Fruit fly (Drosophila melanogaster) whole organism, embryonic: ENCODE measurements around the gene CG10165.

ENCODE experiments used
- CG10147 ChIP-seq: fragments of 200-800 bp; sonication (Bioruptor generic); optimal IDR thresholded peaks from 2 replicates; lab custom pipeline; 2019; ENCODE audit warnings: missing biosample characterization, mild to moderate bottlenecking, missing genetic modification characterization, moderate library complexity
- CG10267 ChIP-seq: fragments of 200-800 bp; sonication (Bioruptor generic); optimal IDR thresholded peaks from 2 replicates; lab custom pipeline; 2018; ENCODE audit warnings: missing biosample characterization, mild to moderate bottlenecking, missing genetic modification characterization, moderate library complexity
- CG12236 ChIP-seq: fragments of 200-800 bp; sonication (Bioruptor generic); optimal IDR thresholded peaks from 2 replicates; lab custom pipeline; 2016; ENCODE audit warnings: missing biosample characterization, missing genetic modification characterization
- CG1233 ChIP-seq: fragments of 200-800 bp; sonication (Bioruptor generic); optimal IDR thresholded peaks from 4 replicates; lab custom pipeline; 2018; ENCODE audit warnings: missing biosample characterization, mild to moderate bottlenecking, missing genetic modification characterization
- CG14050 ChIP-seq: fragments of 200-800 bp; sonication (Bioruptor generic); IDR thresholded peaks from 3 replicates; pipeline ENCODE4 v1.3.6; 2022; ENCODE audit warnings: missing biosample characterization, missing genetic modification characterization
- CG14860 ChIP-seq: fragments of 200-800 bp; sonication (Bioruptor generic); IDR thresholded peaks from 3 replicates; pipeline ENCODE4 v1.3.6; 2022; ENCODE audit warnings: missing biosample characterization, missing genetic modification characterization; ENCODE audit not compliant: partially characterized antibody
- CG15269 ChIP-seq: fragments of 200-800 bp; sonication (Bioruptor generic); optimal IDR thresholded peaks from 2 replicates; lab custom pipeline; 2018; ENCODE audit warnings: missing biosample characterization, mild to moderate bottlenecking, missing genetic modification characterization, moderate library complexity
- CG16815 ChIP-seq: fragments of 200-800 bp; sonication (Bioruptor generic); optimal IDR thresholded peaks from 3 replicates; lab custom pipeline; 2017; ENCODE audit warnings: missing biosample characterization, mild to moderate bottlenecking, missing genetic modification characterization
- CG18476 ChIP-seq: fragments of 200-800 bp; sonication (Bioruptor generic); optimal IDR thresholded peaks from 2 replicates; lab custom pipeline; 2016; ENCODE audit warnings: missing biosample characterization, mild to moderate bottlenecking, missing genetic modification characterization
- CG18599 ChIP-seq: fragments of 200-800 bp; sonication (Bioruptor generic); optimal IDR thresholded peaks from 3 replicates; lab custom pipeline; 2017; ENCODE audit warnings: missing biosample characterization, missing genetic modification characterization, mild to moderate bottlenecking, moderate library complexity, missing genetic modification reagents
- CG2116 ChIP-seq: fragments of 200-800 bp; sonication (Bioruptor generic); optimal IDR thresholded peaks from 3 replicates; lab custom pipeline; 2018; ENCODE audit warnings: missing biosample characterization, mild to moderate bottlenecking, missing genetic modification characterization
- CG2120 ChIP-seq: fragments of 200-800 bp; sonication (Bioruptor generic); optimal IDR thresholded peaks from 3 replicates; lab custom pipeline; 2016; ENCODE audit warnings: missing biosample characterization, missing genetic modification characterization
- CG2202 ChIP-seq: fragments of 200-800 bp; sonication (Bioruptor generic); optimal IDR thresholded peaks from 2 replicates; lab custom pipeline; 2018; ENCODE audit warnings: missing biosample characterization, mild to moderate bottlenecking, missing genetic modification characterization
- CG30020 ChIP-seq: fragments of 200-800 bp; optimal IDR thresholded peaks from 2 replicates; lab custom pipeline; 2019; ENCODE audit warnings: missing biosample characterization, mild to moderate bottlenecking, missing genetic modification characterization, moderate library complexity
- CG33213 ChIP-seq: fragments of 200-800 bp; sonication (Bioruptor generic); optimal IDR thresholded peaks from 3 replicates; lab custom pipeline; 2016; ENCODE audit warnings: missing biosample characterization, missing genetic modification characterization
- CG34224 ChIP-seq: fragments of 200-800 bp; sonication (Bioruptor generic); IDR thresholded peaks from 3 replicates; pipeline ENCODE4 v1.3.6; 2022; ENCODE audit warnings: missing biosample characterization, missing genetic modification characterization; ENCODE audit not compliant: partially characterized antibody
- CG6175 ChIP-seq: fragments of 200-800 bp; sonication (Bioruptor generic); IDR thresholded peaks from 3 replicates; pipeline ENCODE4 v1.3.6; 2022; ENCODE audit warnings: missing biosample characterization, missing genetic modification characterization
- CG7556 ChIP-seq: fragments of 200-800 bp; sonication (Bioruptor generic); optimal IDR thresholded peaks from 2 replicates; lab custom pipeline; 2017; ENCODE audit warnings: missing biosample characterization, mild to moderate bottlenecking, missing genetic modification characterization
- CoRest ChIP-seq: fragments of 200-800 bp; sonication (Bioruptor generic); optimal IDR thresholded peaks from 3 replicates; lab custom pipeline; 2018; ENCODE audit warnings: missing biosample characterization, mild to moderate bottlenecking, missing genetic modification characterization, moderate library complexity
- HLHmδ ChIP-seq: fragments of 200-800 bp; sonication (Bioruptor generic); optimal IDR thresholded peaks from 2 replicates; lab custom pipeline; 2018; ENCODE audit warnings: missing biosample characterization, mild to moderate bottlenecking, missing genetic modification characterization, moderate library complexity
- HmgD ChIP-seq: fragments of 200-800 bp; sonication (Bioruptor generic); optimal IDR thresholded peaks from 3 replicates; lab custom pipeline; 2016; ENCODE audit warnings: missing biosample characterization, missing genetic modification characterization
- Hr39 ChIP-seq: fragments of >200 bp; optimal IDR thresholded peaks from 2 replicates; lab custom pipeline; 2017
- Hsf ChIP-seq: fragments of 200-800 bp; sonication (Bioruptor generic); optimal IDR thresholded peaks from 3 replicates; lab custom pipeline; 2016; ENCODE audit warnings: missing biosample characterization, missing genetic modification characterization
- Myb ChIP-seq: fragments of 200-800 bp; sonication (Bioruptor generic); optimal IDR thresholded peaks from 2 replicates; lab custom pipeline; 2016; ENCODE audit warnings: missing biosample characterization, missing genetic modification characterization
- Optix ChIP-seq: fragments of 200-800 bp; sonication (Bioruptor generic); IDR thresholded peaks from 3 replicates; pipeline ENCODE4 v1.3.6; 2022; ENCODE audit warnings: missing biosample characterization, missing genetic modification characterization
- Sox102F ChIP-seq: fragments of 200-800 bp; sonication (Bioruptor generic); optimal IDR thresholded peaks from 2 replicates; lab custom pipeline; 2018; ENCODE audit warnings: missing biosample characterization, mild to moderate bottlenecking, missing genetic modification characterization, moderate library complexity
- abd-A ChIP-seq: fragments of 200-800 bp; sonication (Bioruptor generic); optimal IDR thresholded peaks from 3 replicates; lab custom pipeline; 2019; ENCODE audit warnings: missing biosample characterization, mild to moderate bottlenecking, missing genetic modification characterization, moderate library complexity
- ato ChIP-seq: fragments of 200-800 bp; sonication (Bioruptor generic); IDR thresholded peaks from 2 replicates; pipeline ENCODE4 v1.3.6; 2022; ENCODE audit warnings: missing biosample characterization, missing genetic modification characterization; ENCODE audit not compliant: partially characterized antibody
- bsh ChIP-seq, 2 experiments: fragments of 200-800 bp; sonication (Bioruptor generic); optimal IDR thresholded peaks; 2 replicates each; lab custom pipeline; 2017 to 2018; ENCODE audit warnings: mild to moderate bottlenecking in 2 of 2, missing biosample characterization in 2 of 2, missing genetic modification characterization in 2 of 2, moderate library complexity in 1 of 2
- btn ChIP-seq: fragments of 200-800 bp; sonication (Bioruptor generic); optimal IDR thresholded peaks from 2 replicates; lab custom pipeline; 2016; ENCODE audit warnings: missing biosample characterization, missing genetic modification characterization
- crc ChIP-seq: fragments of 200-800 bp; sonication (Bioruptor generic); optimal IDR thresholded peaks from 2 replicates; lab custom pipeline; 2016; ENCODE audit warnings: missing biosample characterization, missing genetic modification characterization
- crol ChIP-seq: fragments of 200-800 bp; sonication (Bioruptor generic); IDR thresholded peaks from 2 replicates; pipeline ENCODE4 v1.3.6; 2022; ENCODE audit warnings: missing biosample characterization, missing genetic modification characterization
- dan ChIP-seq: fragments of 200-800 bp; sonication (Bioruptor generic); IDR thresholded peaks from 2 replicates; pipeline ENCODE4 v1.3.6; 2022; ENCODE audit warnings: missing biosample characterization, missing genetic modification characterization
- dm ChIP-seq: fragments of 200-800 bp; sonication (Bioruptor generic); optimal IDR thresholded peaks from 3 replicates; lab custom pipeline; 2016; ENCODE audit warnings: missing biosample characterization, missing genetic modification characterization
- dysf ChIP-seq: fragments of 200-800 bp; sonication (Bioruptor generic); IDR thresholded peaks from 3 replicates; pipeline ENCODE4 v1.3.6; 2022; ENCODE audit warnings: missing biosample characterization, missing genetic modification characterization
- ind ChIP-seq: fragments of 200-800 bp; sonication (Bioruptor generic); optimal IDR thresholded peaks from 3 replicates; lab custom pipeline; 2016; ENCODE audit warnings: missing biosample characterization, missing genetic modification characterization
- insv ChIP-seq, 2 experiments: fragments of 200-800 bp; sonication (Bioruptor generic); optimal IDR thresholded peaks; 3 replicates each; lab custom pipeline; 2016 to 2018; ENCODE audit warnings: missing biosample characterization in 2 of 2, missing genetic modification characterization in 2 of 2
- lmd ChIP-seq: fragments of 200-800 bp; sonication (Bioruptor generic); IDR thresholded peaks from 2 replicates; pipeline ENCODE4 v1.3.6; 2022; ENCODE audit warnings: missing biosample characterization, missing genetic modification characterization
- mirr ChIP-seq: fragments of 200-800 bp; sonication (Bioruptor generic); optimal IDR thresholded peaks from 3 replicates; lab custom pipeline; 2018; ENCODE audit warnings: missing biosample characterization, mild to moderate bottlenecking, missing genetic modification characterization
- mld ChIP-seq: fragments of 200-800 bp; sonication (Bioruptor generic); IDR thresholded peaks from 3 replicates; pipeline ENCODE4 v1.3.6; 2022; ENCODE audit warnings: missing biosample characterization, missing genetic modification characterization; ENCODE audit not compliant: partially characterized antibody
- otp ChIP-seq: fragments of 200-800 bp; sonication (Bioruptor generic); IDR thresholded peaks from 3 replicates; pipeline ENCODE4, ENCODE4 v1.3.6; 2022; ENCODE audit warnings: missing biosample characterization, missing genetic modification characterization
- ro ChIP-seq: fragments of 200-800 bp; sonication (Bioruptor generic); IDR thresholded peaks from 2 replicates; pipeline ENCODE4 v1.3.6; 2022; ENCODE audit warnings: missing biosample characterization, missing genetic modification characterization
- sisA ChIP-seq: fragments of 200-800 bp; sonication (Bioruptor generic); IDR thresholded peaks from 2 replicates; pipeline ENCODE4 v1.3.6; 2022; ENCODE audit warnings: missing biosample characterization, missing genetic modification characterization
- slbo ChIP-seq: fragments of 200-800 bp; sonication (Bioruptor generic); IDR thresholded peaks from 2 replicates; pipeline ENCODE4 v1.3.6; 2022; ENCODE audit warnings: missing biosample characterization, missing genetic modification characterization
- sob ChIP-seq: fragments of 200-800 bp; sonication (Bioruptor generic); IDR thresholded peaks from 2 replicates; pipeline ENCODE4 v1.3.6; 2022; ENCODE audit warnings: missing biosample characterization, missing genetic modification characterization
- sr ChIP-seq: fragments of 200-800 bp; sonication (Bioruptor generic); IDR thresholded peaks from 3 replicates; pipeline ENCODE4 v1.3.6; 2022; ENCODE audit warnings: missing biosample characterization, missing genetic modification characterization
- ssp ChIP-seq: fragments of 200-800 bp; sonication (Bioruptor generic); IDR thresholded peaks from 2 replicates; pipeline ENCODE4 v1.3.6; 2022; ENCODE audit warnings: missing biosample characterization, missing genetic modification characterization
- twi ChIP-seq: fragments of 200-800 bp; optimal IDR thresholded peaks from 2 replicates; lab custom pipeline; 2019; ENCODE audit warnings: missing biosample characterization, mild to moderate bottlenecking, missing genetic modification characterization, moderate library complexity
- vnd ChIP-seq: fragments of 200-800 bp; sonication (Bioruptor generic); IDR thresholded peaks from 3 replicates; pipeline ENCODE4 v1.3.6; 2022; ENCODE audit warnings: missing biosample characterization, missing genetic modification characterization; ENCODE audit not compliant: partially characterized antibody
- z ChIP-seq: fragments of 200-800 bp; sonication (Bioruptor generic); IDR thresholded peaks from 3 replicates; pipeline ENCODE4 v1.3.6; 2022; ENCODE audit warnings: missing biosample characterization, missing genetic modification characterization

CG10165 gene

dm6 chr2L:19575626-19576298 is 45.7 kb upstream of the CG10165 start (continued):
- peak; percentile 98 for TF ChIP-seq CG2120 (GFP tag; lab: Kevin White, UChicago)
- peak; percentile 87 for TF ChIP-seq z (GFP tag; lab: Robert Waterston, UW)
- TF ChIP-seq HmgD (GFP tag; lab: Kevin White, UChicago): peak; percentile 63
- peak; percentile 97 for TF ChIP-seq lmd
- no peak for TF ChIP-seq vnd (GFP tag; lab: Robert Waterston, UW)
- peak; percentile 96 for TF ChIP-seq slbo
- TF ChIP-seq CG30020: peak; percentile 86
- TF ChIP-seq dm (GFP tag; lab: Kevin White, UChicago): peak; percentile 87
- peak; percentile 98 for TF ChIP-seq HLHmδ (GFP tag; lab: Kevin White, UChicago)
- TF ChIP-seq otp (GFP tag; lab: Robert Waterston, UW): peak; percentile 76; the same call in 2 of the 3 replicates
- TF ChIP-seq twi (tag; lab: Kevin White, UChicago): peak; percentile 88
- peak; percentile 90 for TF ChIP-seq CG33213 (GFP tag; lab: Kevin White, UChicago)
- TF ChIP-seq dan: no peak; the same call in 1 of the 2 replicates
- TF ChIP-seq CG1233 (GFP tag; lab: Kevin White, UChicago): peak; percentile 96
- peak; percentile 97 for TF ChIP-seq CG18599 (GFP tag; lab: Kevin White, UChicago)
- TF ChIP-seq CG16815: peak; percentile 97
- TF ChIP-seq mld (GFP tag; lab: Robert Waterston, UW): no peak
- TF ChIP-seq CG2116: peak; percentile 87
- TF ChIP-seq btn (GFP tag; lab: Kevin White, UChicago): peak; percentile 94
- TF ChIP-seq Myb (GFP tag; lab: Kevin White, UChicago): peak; percentile 87
- peak; percentile 90 for TF ChIP-seq CG14050 (GFP tag; lab: Robert Waterston, UW)
- TF ChIP-seq mirr (GFP tag; lab: Kevin White, UChicago): peak; percentile 78
- peak; percentile 87 for TF ChIP-seq CG2202
- TF ChIP-seq bsh (GFP tag; optimal IDR thresholded peaks at IDR 0.05; lab: Kevin White, UChicago): peak; percentile 92 to 94
- TF ChIP-seq CG10147 (GFP tag; lab: Kevin White, UChicago): peak; percentile 94
- peak; percentile 94 for TF ChIP-seq sob (GFP tag; lab: Robert Waterston, UW)
- no peak for TF ChIP-seq ato (GFP tag; lab: Robert Waterston, UW)
- TF ChIP-seq Optix: peak; percentile 94
- TF ChIP-seq abd-A (tag; lab: Kevin White, UChicago): peak; percentile 90
- no peak for TF ChIP-seq CG14860 (GFP tag; lab: Robert Waterston, UW)
- peak; percentile 76 for TF ChIP-seq ro
- TF ChIP-seq crc (GFP tag; lab: Kevin White, UChicago): peak; percentile 95
- TF ChIP-seq dysf: peak; percentile 98
- peak; percentile 90 for TF ChIP-seq CG12236 (GFP tag; lab: Kevin White, UChicago)
- peak; percentile 67 for TF ChIP-seq crol (GFP tag; lab: Robert Waterston, UW)
- TF ChIP-seq CG7556 (GFP tag; lab: Kevin White, UChicago): peak; percentile 98
- no peak; the same call in 1 of the 3 replicates for TF ChIP-seq CG6175
- no peak; the same call in 1 of the 3 replicates for TF ChIP-seq CG34224
- peak; percentile 97 for TF ChIP-seq Sox102F (GFP tag; lab: Kevin White, UChicago)
- TF ChIP-seq Hr39 (lab: Kevin White, UChicago): no peak
- peak; percentile 90 for TF ChIP-seq CG10267 (tag; lab: Kevin White, UChicago)
- peak; percentile 94 for TF ChIP-seq sisA (GFP tag; lab: Robert Waterston, UW)
- TF ChIP-seq CG18476 (GFP tag; lab: Kevin White, UChicago): peak; percentile 97
- peak; percentile 67 to 85 for TF ChIP-seq insv (GFP tag; optimal IDR thresholded peaks at IDR 0.05; lab: Kevin White, UChicago)
- TF ChIP-seq ssp (GFP tag; lab: Robert Waterston, UW): peak; percentile 85
- TF ChIP-seq CoRest (tag; lab: Kevin White, UChicago): peak; percentile 98
- TF ChIP-seq Hsf (GFP tag; lab: Kevin White, UChicago): peak; percentile 98
- TF ChIP-seq sr (GFP tag; lab: Robert Waterston, UW): 0 out of 3 replicates have a peak, but pooled peaks have one; percentile 44
- TF ChIP-seq ind (GFP tag; lab: Kevin White, UChicago): peak; percentile 97
- peak; percentile 97 for TF ChIP-seq CG15269 (tag; lab: Kevin White, UChicago)
